Worm (Caenorhabditis elegans) whole organism, early embryonic: ENCODE data around the gene C03E10.3.

Experiments used
- B0310.2 ChIP-seq: sonication (generic microtip); optimal IDR thresholded peaks from 2 replicates; lab custom pipeline; 2016; ENCODE audit warnings: mild to moderate bottlenecking, missing genetic modification characterization, missing compliant biosample characterization
- ama-1 ChIP-seq: fragments of 150-350 bp; optimal IDR thresholded peaks from 2 replicates; lab custom pipeline; 2014
- ceh-36 ChIP-seq: sonication (generic microtip); optimal IDR thresholded peaks from 2 replicates; lab custom pipeline; 2016; ENCODE audit warnings: missing genetic modification characterization, inconsistent platforms, missing compliant biosample characterization
- hmbx-1 ChIP-seq: sonication (generic microtip); optimal IDR thresholded peaks from 2 replicates; lab custom pipeline; 2016; ENCODE audit warnings: mild to moderate bottlenecking, missing genetic modification characterization, missing compliant biosample characterization
- hmg-4 ChIP-seq: fragments of 200-800 bp; sonication (Bioruptor generic); optimal IDR thresholded peaks from 2 replicates; lab custom pipeline; 2018; ENCODE audit warnings: mild to moderate bottlenecking, missing genetic modification characterization, missing compliant biosample characterization
- hnd-1 ChIP-seq: sonication (generic microtip); optimal IDR thresholded peaks from 2 replicates; lab custom pipeline; 2016; ENCODE audit warnings: missing genetic modification characterization, missing compliant biosample characterization
- scrt-1 ChIP-seq: fragments of 200-800 bp; sonication (Bioruptor generic); IDR thresholded peaks from 2 replicates; pipeline ENCODE4 v1.3.6; 2022; ENCODE audit warnings: missing genetic modification characterization, missing compliant biosample characterization
- sea-1 ChIP-seq: fragments of 200-800 bp; sonication (Bioruptor generic); conservative IDR thresholded peaks from 2 replicates; pipeline ENCODE4 v1.3.6; 2022; ENCODE audit warnings: missing genetic modification characterization, missing compliant biosample characterization
- tbx-11 ChIP-seq: fragments of 200-800 bp; sonication (Bioruptor generic); IDR thresholded peaks from 2 replicates; pipeline ENCODE4 v1.3.6; 2022; ENCODE audit warnings: missing genetic modification characterization, missing compliant biosample characterization
- tbx-37 ChIP-seq: fragments of 200-800 bp; sonication (Bioruptor generic); conservative IDR thresholded peaks from 2 replicates; pipeline ENCODE4 v1.3.6; 2022; ENCODE audit warnings: missing genetic modification reagents, missing genetic modification characterization, missing compliant biosample characterization

ce11 chrV:11252429-11252828 is 33.8 kb upstream of the C03E10.3 start, which contains the start of gene srsx-33:
- TF ChIP-seq tbx-37 (GFP tag; lab: Robert Waterston, UW) (no peak), scrt-1 (no peak), hmg-4 (GFP tag; lab: Kevin White, UChicago) (no peak), B0310.2 (tag; lab: Kevin White, UChicago) (no peak), sea-1 (no peak), hmbx-1 (no peak), hnd-1 (no peak), ceh-36 (tag; lab: Kevin White, UChicago) (no peak), tbx-11 (GFP tag; lab: Robert Waterston, UW) (no peak), ama-1 (lab: Kevin White, UChicago) (no peak)
